Worm (Caenorhabditis elegans): ENCODE measurements around the gene Y39A1A.18.

DNA sequence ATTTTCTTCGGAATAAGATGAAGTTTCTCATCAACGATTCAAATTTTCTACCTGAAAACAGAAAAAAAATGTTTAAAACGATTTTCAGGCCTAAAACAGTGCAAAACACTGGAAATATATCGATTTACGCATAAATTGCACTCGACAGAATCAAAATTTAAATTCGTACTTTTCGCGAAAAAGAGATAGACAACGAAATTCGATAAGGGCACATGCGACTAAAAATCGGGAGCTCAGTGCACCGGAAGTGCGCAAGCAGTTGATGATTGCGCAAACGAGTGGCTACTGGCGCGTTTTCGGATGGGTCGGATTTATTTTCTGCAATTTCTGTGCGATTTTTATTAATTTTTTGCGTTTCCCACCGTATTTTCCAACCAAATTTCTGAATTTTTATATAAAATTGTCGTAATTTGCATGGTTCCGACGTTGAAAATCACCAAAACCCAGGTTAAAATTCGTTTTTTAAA is 12.7 kb upstream of the Y39A1A.18 start, which contains the start of the genes Y39A1A.21 and Y39A1A.22:
- TF ChIP-seq snpc-4 (tag; optimal IDR thresholded peaks at IDR 0.05) = no peak
- TF ChIP-seq unc-39 (tag; optimal IDR thresholded peaks at IDR 0.05) = peak; percentile 6
- peak; percentile 80 for TF ChIP-seq lsy-2 (tag; optimal IDR thresholded peaks at IDR 0.05)
- TF ChIP-seq ces-1 (GFP tag; optimal IDR thresholded peaks at IDR 0.05) = peak; percentile 89
- TF ChIP-seq drap-1 (GFP tag; optimal IDR thresholded peaks at IDR 0.05) = peak; percentile 9
- TF ChIP-seq lin-13 (tag; optimal IDR thresholded peaks at IDR 0.05) = peak; percentile 86
- TF ChIP-seq pha-4 (tag; optimal IDR thresholded peaks at IDR 0.05) = peak; percentile 67

All from whole organism, mixed stage, embryonic.